Worm (Caenorhabditis elegans) whole organism, late embryonic: Measurements from ENCODE around the gene srh-136.

ENCODE experiments used
- F13H6.1 ChIP-seq: sonication (generic microtip); optimal IDR thresholded peaks from 2 replicates; lab custom pipeline; 2016; ENCODE audit warnings: missing genetic modification characterization, missing compliant biosample characterization
- K09A11.1 ChIP-seq: sonication (generic microtip); optimal IDR thresholded peaks from 2 replicates; lab custom pipeline; 2017; ENCODE audit warnings: antibody characterized with exemption, mild to moderate bottlenecking, missing genetic modification characterization, missing compliant biosample characterization; ENCODE audit not compliant: insufficient read depth
- T23F11.4 ChIP-seq: fragments of 200-800 bp; sonication (Bioruptor generic); optimal IDR thresholded peaks from 2 replicates; lab custom pipeline; 2018; ENCODE audit warnings: mild to moderate bottlenecking, missing genetic modification characterization, missing compliant biosample characterization
- Y22D7AL.16 ChIP-seq: sonication (generic microtip); optimal IDR thresholded peaks from 2 replicates; lab custom pipeline; 2016; ENCODE audit warnings: missing genetic modification characterization, missing compliant biosample characterization
- ama-1 ChIP-seq: fragments of 150-350 bp; optimal IDR thresholded peaks from 2 replicates; lab custom pipeline; 2014
- ceh-14 ChIP-seq: sonication (generic microtip); optimal IDR thresholded peaks from 2 replicates; lab custom pipeline; 2016; ENCODE audit warnings: missing genotype, missing genetic modification characterization, missing compliant biosample characterization
- ceh-18 ChIP-seq: sonication (generic microtip); optimal IDR thresholded peaks from 2 replicates; lab custom pipeline; 2016; ENCODE audit warnings: missing genetic modification characterization, missing compliant biosample characterization
- ceh-19 ChIP-seq: fragments of 200-800 bp; sonication (Bioruptor generic); optimal IDR thresholded peaks from 2 replicates; lab custom pipeline; 2018; ENCODE audit warnings: mild to moderate bottlenecking, missing genetic modification characterization, missing compliant biosample characterization
- ceh-2 ChIP-seq: sonication (generic microtip); optimal IDR thresholded peaks from 2 replicates; lab custom pipeline; 2016; ENCODE audit warnings: missing genotype, missing genetic modification characterization, missing compliant biosample characterization
- ceh-22 ChIP-seq: sonication (generic microtip); optimal IDR thresholded peaks from 2 replicates; lab custom pipeline; 2017; ENCODE audit warnings: missing biosample characterization, missing genetic modification characterization
- ceh-24 ChIP-seq: sonication (generic microtip); optimal IDR thresholded peaks from 2 replicates; lab custom pipeline; 2016; ENCODE audit warnings: mild to moderate bottlenecking, missing genetic modification characterization, missing compliant biosample characterization
- ceh-30 ChIP-seq: fragments of 150-350 bp; optimal IDR thresholded peaks from 2 replicates; lab custom pipeline; 2014; ENCODE audit warnings: missing biosample characterization, missing genetic modification characterization
- ceh-31 ChIP-seq: sonication (generic microtip); optimal IDR thresholded peaks from 2 replicates; lab custom pipeline; 2016; ENCODE audit warnings: missing genetic modification characterization, missing compliant biosample characterization
- ceh-6 ChIP-seq: fragments of 200-800 bp; sonication (Bioruptor generic); optimal IDR thresholded peaks from 2 replicates; lab custom pipeline; 2018; ENCODE audit warnings: mild to moderate bottlenecking, missing genetic modification characterization, missing compliant biosample characterization
- elt-4 ChIP-seq: sonication (generic microtip); optimal IDR thresholded peaks from 2 replicates; lab custom pipeline; 2016; ENCODE audit warnings: missing genetic modification characterization, missing compliant biosample characterization
- fkh-6 ChIP-seq: sonication (generic microtip); optimal IDR thresholded peaks from 2 replicates; lab custom pipeline; 2016; ENCODE audit warnings: missing genetic modification characterization, missing compliant biosample characterization
- gmeb-2 ChIP-seq: sonication (generic microtip); optimal IDR thresholded peaks from 2 replicates; lab custom pipeline; 2016; ENCODE audit warnings: missing genetic modification characterization, inconsistent platforms, missing compliant biosample characterization
- hlh-13 ChIP-seq: fragments of 200-800 bp; sonication (Bioruptor generic); optimal IDR thresholded peaks from 2 replicates; lab custom pipeline; 2018; ENCODE audit warnings: mild to moderate bottlenecking, missing genetic modification characterization, missing compliant biosample characterization
- hlh-15 ChIP-seq: sonication (generic microtip); optimal IDR thresholded peaks from 2 replicates; lab custom pipeline; 2016; ENCODE audit warnings: missing genetic modification characterization, missing compliant biosample characterization
- hlh-30 ChIP-seq: sonication (generic microtip); optimal IDR thresholded peaks from 2 replicates; lab custom pipeline; 2017; ENCODE audit warnings: antibody characterized with exemption, missing genetic modification characterization, missing compliant biosample characterization; ENCODE audit not compliant: insufficient read depth
- lin-11 ChIP-seq: fragments of 200-800 bp; sonication (Bioruptor generic); optimal IDR thresholded peaks from 2 replicates; lab custom pipeline; 2018; ENCODE audit warnings: mild to moderate bottlenecking, missing genetic modification characterization, missing compliant biosample characterization
- madf-2 ChIP-seq: sonication (generic microtip); optimal IDR thresholded peaks from 2 replicates; lab custom pipeline; 2017; ENCODE audit warnings: missing genetic modification characterization, missing compliant biosample characterization
- mec-3 ChIP-seq: sonication (generic microtip); optimal IDR thresholded peaks from 2 replicates; lab custom pipeline; 2016; ENCODE audit warnings: borderline replicate concordance, missing genetic modification characterization, missing compliant biosample characterization
- npax-4 ChIP-seq: sonication (generic microtip); optimal IDR thresholded peaks from 2 replicates; lab custom pipeline; 2016; ENCODE audit warnings: missing genetic modification characterization, missing compliant biosample characterization
- odd-2 ChIP-seq: sonication (generic microtip); optimal IDR thresholded peaks from 2 replicates; lab custom pipeline; 2017; ENCODE audit warnings: antibody characterized with exemption, mild to moderate bottlenecking, missing genetic modification characterization, missing compliant biosample characterization
- pax-1 ChIP-seq: fragments of 150-350 bp; optimal IDR thresholded peaks from 2 replicates; lab custom pipeline; 2014; ENCODE audit warnings: missing biosample characterization, missing genetic modification characterization
- pros-1 ChIP-seq: fragments of 150-350 bp; optimal IDR thresholded peaks from 2 replicates; lab custom pipeline; 2014; ENCODE audit warnings: missing biosample characterization, missing genetic modification reagents, missing genetic modification characterization
- ref-2 ChIP-seq: sonication (generic microtip); optimal IDR thresholded peaks from 2 replicates; lab custom pipeline; 2016; ENCODE audit warnings: missing genetic modification characterization, missing compliant biosample characterization
- sdc-2 ChIP-seq: sonication (generic microtip); optimal IDR thresholded peaks from 2 replicates; lab custom pipeline; 2016; ENCODE audit warnings: missing genotype, missing genetic modification characterization, missing compliant biosample characterization
- ttx-3 ChIP-seq: sonication (generic microtip); optimal IDR thresholded peaks from 2 replicates; lab custom pipeline; 2016; ENCODE audit warnings: missing genetic modification reagents, missing genetic modification characterization, missing compliant biosample characterization
- unc-42 ChIP-seq: sonication (generic microtip); optimal IDR thresholded peaks from 2 replicates; lab custom pipeline; 2016; ENCODE audit warnings: missing genotype, missing genetic modification characterization, missing compliant biosample characterization
- unc-55 ChIP-seq: sonication (generic microtip); optimal IDR thresholded peaks from 2 replicates; lab custom pipeline; 2017; ENCODE audit warnings: missing biosample characterization, missing genetic modification reagents, missing genetic modification characterization
- zip-5 ChIP-seq: sonication (generic microtip); optimal IDR thresholded peaks from 2 replicates; lab custom pipeline; 2016; ENCODE audit warnings: missing genetic modification characterization, missing compliant biosample characterization
- ztf-16 ChIP-seq: sonication (generic microtip); optimal IDR thresholded peaks from 2 replicates; lab custom pipeline; 2017; ENCODE audit warnings: missing genetic modification characterization, missing compliant biosample characterization

The srh-136 gene

ce11 chrV:16483044-16483443, 14.4 kb downstream of the srh-136 start, which contains the start of gene F57E7.2:
TSS of gene F57E7.2 (minus strand) at chrV:16483144.
- no peak for TF ChIP-seq ref-2
- TF ChIP-seq ceh-2 (tag; lab: Kevin White, UChicago), result no peak
- no peak for TF ChIP-seq gmeb-2 (tag; lab: Kevin White, UChicago)
- no peak for TF ChIP-seq npax-4 (tag; lab: Kevin White, UChicago)

ce11 chrV:16480919-16481630, 16.3 kb downstream of the srh-136 start, which contains the start of the genes F57E7.4 and spig-6:
TSS of gene F57E7.4 (minus strand) at chrV:16481019.
TSS of gene spig-6 (plus strand) at chrV:16481580.
- TF ChIP-seq ceh-18 (tag; lab: Kevin White, UChicago) (no peak), hlh-13 (GFP tag; lab: Kevin White, UChicago) (no peak), ceh-24 (no peak), hlh-15 (no peak), unc-55 (GFP tag; lab: Kevin White, UChicago) (no peak)

ce11 chrV:16479275-16479674, 18.1 kb downstream of the srh-136 start, which contains the start of gene T08G3.11:
TSS of gene T08G3.11 (minus strand) at chrV:16479375.
- no peak for TF ChIP-seq T23F11.4 (GFP tag; lab: Kevin White, UChicago)
- TF ChIP-seq mec-3, result no peak
- no peak for TF ChIP-seq odd-2 (tag; lab: Kevin White, UChicago)

ce11 chrV:16471995-16472563, 25.3 kb downstream of the srh-136 start, which contains the start of gene srw-35:
TSS of gene srw-35 (plus strand) at chrV:16472513.
- TF ChIP-seq ama-1 (lab: Kevin White, UChicago) (no peak), elt-4 (tag; lab: Kevin White, UChicago) (no peak), ceh-22 (no peak), mec-3 (no peak), unc-42 (no peak), fkh-6 (no peak), ceh-24 (no peak), F13H6.1 (tag; lab: Kevin White, UChicago) (no peak), ceh-31 (tag; lab: Kevin White, UChicago) (no peak), hlh-30 (tag; lab: Kevin White, UChicago) (no peak), lin-11 (tag; lab: Kevin White, UChicago) (no peak), Y22D7AL.16 (tag; lab: Kevin White, UChicago) (no peak), hlh-13 (GFP tag; lab: Kevin White, UChicago) (no peak), ceh-14 (tag; lab: Kevin White, UChicago) (no peak), ttx-3 (tag; lab: Kevin White, UChicago) (no peak), madf-2 (tag; lab: Kevin White, UChicago) (no peak)

ce11 chrV:16470916-16471315, 26.5 kb downstream of the srh-136 start, which contains the start of gene srh-138:
TSS of gene srh-138 (minus strand) at chrV:16471016.
- TF ChIP-seq mec-3 (no peak), zip-5 (no peak), madf-2 (tag; lab: Kevin White, UChicago) (no peak), hlh-30 (tag; lab: Kevin White, UChicago) (no peak), ref-2 (no peak), ceh-19 (GFP tag; lab: Kevin White, UChicago) (no peak)

- TF ChIP-seq gmeb-2 (tag; lab: Kevin White, UChicago) (no peak), ceh-14 (tag; lab: Kevin White, UChicago) (no peak), T23F11.4 (GFP tag; lab: Kevin White, UChicago) (no peak), K09A11.1 (tag; lab: Kevin White, UChicago) (no peak), pax-1 (tag; lab: Kevin White, UChicago) (no peak), ceh-6 (GFP tag; lab: Kevin White, UChicago) (no peak), ceh-30 (no peak), fkh-6 (no peak), sdc-2 (tag; lab: Kevin White, UChicago) (no peak), ztf-16 (tag; lab: Kevin White, UChicago) (no peak), pros-1 (tag; lab: Kevin White, UChicago) (no peak), ceh-2 (tag; lab: Kevin White, UChicago) (no peak)
- TF ChIP-seq, all 69 proteins: peak for 0
Measured at ce11 chrV:16467840-16468239, 29.6 kb downstream of the srh-136 start, which contains the start of gene sru-44. TSS of gene sru-44 (minus strand) at chrV:16467940.
